Worm (Caenorhabditis elegans) whole organism, L2 larva: Measurements from ENCODE around the gene ttr-37.
A peak's percentile ranks its signal among the peaks of the same experiment; 100 is the strongest.

Experiments used
- C34F6.9 ChIP-seq: fragments of 150-350 bp; optimal IDR thresholded peaks from 2 replicates; lab custom pipeline; 2014; ENCODE audit warnings: missing biosample characterization, missing genetic modification characterization
- F13H6.1 ChIP-seq: sonication (generic microtip); optimal IDR thresholded peaks from 2 replicates; lab custom pipeline; 2016; ENCODE audit warnings: missing genetic modification characterization, missing compliant biosample characterization
- R02D3.7 ChIP-seq: fragments of 150-350 bp; optimal IDR thresholded peaks from 2 replicates; lab custom pipeline; 2014; ENCODE audit warnings: missing biosample characterization, missing genetic modification characterization
- Y55F3AM.14 ChIP-seq: fragments of 200-800 bp; sonication (Bioruptor generic); optimal IDR thresholded peaks from 2 replicates; lab custom pipeline; 2018; ENCODE audit warnings: mild to moderate bottlenecking, missing genetic modification characterization, missing compliant biosample characterization
- ZK546.5 ChIP-seq: sonication (generic microtip); optimal IDR thresholded peaks from 2 replicates; lab custom pipeline; 2017; ENCODE audit warnings: missing biosample characterization, missing genetic modification characterization
- alr-1 ChIP-seq: fragments of 150-350 bp; optimal IDR thresholded peaks from 2 replicates; lab custom pipeline; 2014; ENCODE audit warnings: missing biosample characterization, missing genetic modification characterization
- aly-2 ChIP-seq: fragments of 150-350 bp; optimal IDR thresholded peaks from 2 replicates; lab custom pipeline; 2014; ENCODE audit warnings: missing biosample characterization, missing genetic modification characterization
- ama-1 ChIP-seq: fragments of 150-350 bp; optimal IDR thresholded peaks from 2 replicates; lab custom pipeline; 2018; ENCODE audit warnings: inconsistent platforms
- blmp-1 ChIP-seq: sonication (generic microtip); optimal IDR thresholded peaks from 2 replicates; lab custom pipeline; 2017; ENCODE audit warnings: missing genetic modification characterization, mild to moderate bottlenecking, missing compliant biosample characterization, antibody characterized with exemption, moderate library complexity; ENCODE audit not compliant: insufficient read depth
- ceh-16 ChIP-seq: fragments of 150-350 bp; optimal IDR thresholded peaks from 2 replicates; lab custom pipeline; 2014; ENCODE audit warnings: missing biosample characterization, missing genetic modification characterization
- ceh-82 ChIP-seq: fragments of 150-350 bp; optimal IDR thresholded peaks from 2 replicates; lab custom pipeline; 2014; ENCODE audit warnings: missing biosample characterization, missing genetic modification characterization
- crh-2 ChIP-seq: sonication (generic microtip); optimal IDR thresholded peaks from 2 replicates; lab custom pipeline; 2017; ENCODE audit warnings: missing biosample characterization, missing genetic modification characterization
- dmd-4 ChIP-seq: sonication (generic microtip); optimal IDR thresholded peaks from 2 replicates; lab custom pipeline; 2017; ENCODE audit warnings: missing biosample characterization, missing genetic modification characterization
- egl-27 ChIP-seq: sonication (generic microtip); optimal IDR thresholded peaks from 3 replicates; lab custom pipeline; 2017; ENCODE audit warnings: missing biosample characterization, missing genetic modification reagents, missing genetic modification characterization
- elt-3 ChIP-seq: sonication (generic microtip); optimal IDR thresholded peaks from 2 replicates; lab custom pipeline; 2017; ENCODE audit warnings: missing biosample characterization, missing genetic modification characterization
- fos-1 ChIP-seq: fragments of 150-350 bp; optimal IDR thresholded peaks from 2 replicates; lab custom pipeline; 2014; ENCODE audit warnings: missing biosample characterization, missing genetic modification characterization
- gmeb-1 ChIP-seq: fragments of 150-350 bp; optimal IDR thresholded peaks from 2 replicates; lab custom pipeline; 2014; ENCODE audit warnings: missing biosample characterization, missing genetic modification characterization
- lin-11 ChIP-seq: fragments of 150-350 bp; sonication (generic microtip); optimal IDR thresholded peaks from 2 replicates; lab custom pipeline; 2014; ENCODE audit warnings: missing biosample characterization, missing genetic modification characterization, inconsistent platforms, mixed read lengths
- lin-13 ChIP-seq: fragments of 150-350 bp; optimal IDR thresholded peaks from 2 replicates; lab custom pipeline; 2014; ENCODE audit warnings: missing biosample characterization, missing genetic modification reagents, missing genetic modification characterization
- lin-39 ChIP-seq: fragments of 150-350 bp; optimal IDR thresholded peaks from 2 replicates; lab custom pipeline; 2014; ENCODE audit warnings: missing biosample characterization, missing genetic modification reagents, missing genetic modification characterization
- lsy-2 ChIP-seq, 2 experiments: fragments of 150-350 bp in 1 of 2; sonication (generic microtip) in 1 of 2; optimal IDR thresholded peaks; 2 replicates each; lab custom pipeline; 2014 to 2017; ENCODE audit warnings: missing biosample characterization in 2 of 2, missing genetic modification characterization in 2 of 2
- mab-5 ChIP-seq: fragments of 150-350 bp; optimal IDR thresholded peaks from 2 replicates; lab custom pipeline; 2014; ENCODE audit warnings: missing biosample characterization, missing genetic modification characterization
- mbf-1 ChIP-seq: sonication (generic microtip); optimal IDR thresholded peaks from 2 replicates; lab custom pipeline; 2017; ENCODE audit warnings: missing biosample characterization, missing genetic modification characterization
- mdl-1 ChIP-seq, 2 experiments: fragments of 150-350 bp in 1 of 2; sonication (generic microtip) in 1 of 2; optimal IDR thresholded peaks; 2 replicates each; lab custom pipeline; 2017; ENCODE audit warnings: missing biosample characterization in 2 of 2, missing genetic modification characterization in 2 of 2
- nhr-10 ChIP-seq: sonication (generic microtip); optimal IDR thresholded peaks from 2 replicates; lab custom pipeline; 2017; ENCODE audit warnings: missing biosample characterization, missing genetic modification characterization
- nhr-11 ChIP-seq: fragments of 150-350 bp; optimal IDR thresholded peaks from 2 replicates; lab custom pipeline; 2014; ENCODE audit warnings: missing biosample characterization, missing genetic modification characterization
- nhr-12 ChIP-seq: fragments of 150-350 bp; optimal IDR thresholded peaks from 2 replicates; lab custom pipeline; 2014; ENCODE audit warnings: missing biosample characterization, missing genetic modification characterization
- nhr-129 ChIP-seq: fragments of 150-350 bp; optimal IDR thresholded peaks from 2 replicates; lab custom pipeline; 2014; ENCODE audit warnings: missing biosample characterization, missing genetic modification characterization
- nhr-21 ChIP-seq: fragments of 150-350 bp; optimal IDR thresholded peaks from 2 replicates; lab custom pipeline; 2014; ENCODE audit warnings: missing biosample characterization, missing genetic modification characterization
- nhr-23 ChIP-seq: fragments of 150-350 bp; optimal IDR thresholded peaks from 2 replicates; lab custom pipeline; 2014; ENCODE audit warnings: missing biosample characterization, missing genetic modification reagents, missing genetic modification characterization
- nhr-237 ChIP-seq: fragments of 150-350 bp; optimal IDR thresholded peaks from 2 replicates; lab custom pipeline; 2014; ENCODE audit warnings: missing biosample characterization, missing genetic modification characterization
- nhr-25 ChIP-seq: fragments of 150-350 bp; sonication (generic microtip); optimal IDR thresholded peaks from 3 replicates; lab custom pipeline; 2014; ENCODE audit warnings: missing biosample characterization, missing genetic modification characterization
- nhr-6 ChIP-seq: fragments of 150-350 bp; optimal IDR thresholded peaks from 2 replicates; lab custom pipeline; 2014; ENCODE audit warnings: missing biosample characterization, missing genetic modification characterization
- nhr-77 ChIP-seq: fragments of 150-350 bp; optimal IDR thresholded peaks from 2 replicates; lab custom pipeline; 2014; ENCODE audit warnings: missing biosample characterization, missing genetic modification characterization
- peb-1 ChIP-seq: fragments of 150-350 bp; optimal IDR thresholded peaks from 2 replicates; lab custom pipeline; 2014; ENCODE audit warnings: missing biosample characterization, missing genetic modification characterization
- sem-4 ChIP-seq: fragments of 150-350 bp; optimal IDR thresholded peaks from 2 replicates; lab custom pipeline; 2014; ENCODE audit warnings: missing biosample characterization, missing genetic modification reagents, missing genetic modification characterization
- skn-1 ChIP-seq: sonication (generic microtip); optimal IDR thresholded peaks from 2 replicates; lab custom pipeline; 2017; ENCODE audit warnings: missing biosample characterization, missing genetic modification characterization
- sma-3 ChIP-seq: sonication (generic microtip); optimal IDR thresholded peaks from 2 replicates; lab custom pipeline; 2016; ENCODE audit warnings: missing genetic modification reagents, missing genetic modification characterization, missing compliant biosample characterization
- sma-9 ChIP-seq, 2 experiments: fragments of 150-350 bp in 1 of 2; sonication (generic microtip) in 1 of 2; optimal IDR thresholded peaks; 2 replicates each; lab custom pipeline; 2014 to 2016; ENCODE audit warnings: missing genetic modification characterization in 2 of 2, mild to moderate bottlenecking in 1 of 2, missing biosample characterization in 1 of 2, missing compliant biosample characterization in 1 of 2, missing genetic modification reagents in 1 of 2, moderate library complexity in 1 of 2
- unc-39 ChIP-seq: fragments of 150-350 bp; optimal IDR thresholded peaks from 2 replicates; lab custom pipeline; 2014; ENCODE audit warnings: missing biosample characterization, missing genetic modification characterization
- unc-55 ChIP-seq: fragments of 150-350 bp; sonication (generic microtip); optimal IDR thresholded peaks from 3 replicates; lab custom pipeline; 2014; ENCODE audit warnings: missing biosample characterization, missing genetic modification reagents, missing genetic modification characterization
- unc-62 ChIP-seq: fragments of 150-350 bp; optimal IDR thresholded peaks from 2 replicates; lab custom pipeline; 2014; ENCODE audit warnings: missing biosample characterization, missing genetic modification reagents, missing genetic modification characterization
- ztf-1 ChIP-seq: fragments of 200-800 bp; sonication (Bioruptor generic); conservative IDR thresholded peaks from 2 replicates; pipeline ENCODE4 v1.3.6; 2022; ENCODE audit warnings: missing genetic modification characterization, missing compliant biosample characterization
- ztf-11 ChIP-seq: sonication (generic microtip); optimal IDR thresholded peaks from 2 replicates; lab custom pipeline; 2017; ENCODE audit warnings: missing biosample characterization, missing genetic modification characterization
- ztf-4 ChIP-seq: fragments of 150-350 bp; optimal IDR thresholded peaks from 2 replicates; lab custom pipeline; 2014; ENCODE audit warnings: missing biosample characterization, missing genetic modification characterization

The ttr-37 gene

ce11 chrX:1337834-1338233 is 859 bp upstream of the ttr-37 start:
- TF ChIP-seq lsy-2 (tag; optimal IDR thresholded peaks at IDR 0.05; lab: Kevin White, UChicago): no peak
- TF ChIP-seq nhr-6: no peak
- no peak for TF ChIP-seq ceh-16
- TF ChIP-seq unc-62: no peak

ce11 chrX:1329847-1330246 is 7.1 kb downstream of the ttr-37 start, which contains the start of gene F21E9.2:
F21E9.2 (minus strand) TSS chrX:1329947.
- TF ChIP-seq ztf-11 (tag; lab: Kevin White, UChicago) (no peak), nhr-11 (tag; lab: Kevin White, UChicago) (no peak), sem-4 (no peak), lsy-2 (tag; optimal IDR thresholded peaks at IDR 0.05; lab: Kevin White, UChicago) (no peak), Y55F3AM.14 (GFP tag; lab: Kevin White, UChicago) (no peak), egl-27 (tag; lab: Kevin White, UChicago) (no peak), nhr-25 (tag; lab: Kevin White, UChicago) (no peak), sma-9 (GFP tag; optimal IDR thresholded peaks at IDR 0.05; lab: Kevin White, UChicago) (no peak), sma-9 (tag; optimal IDR thresholded peaks at IDR 0.05; lab: Kevin White, UChicago) (no peak)

- no peak for TF ChIP-seq elt-3 (tag; lab: Kevin White, UChicago)
- no peak for TF ChIP-seq nhr-77 (tag; lab: Kevin White, UChicago)
- no peak for TF ChIP-seq alr-1 (tag; lab: Kevin White, UChicago)
- TF ChIP-seq mdl-1 (tag; optimal IDR thresholded peaks at IDR 0.05; lab: Kevin White, UChicago): no peak
- TF ChIP-seq gmeb-1 (tag; lab: Kevin White, UChicago): no peak
- TF ChIP-seq ama-1: no peak
- TF ChIP-seq R02D3.7 (tag; lab: Kevin White, UChicago): no peak
- TF ChIP-seq ztf-11 (tag; lab: Kevin White, UChicago): no peak
- no peak for TF ChIP-seq sma-9 (GFP tag; optimal IDR thresholded peaks at IDR 0.05; lab: Kevin White, UChicago)
- TF ChIP-seq sma-9 (tag; optimal IDR thresholded peaks at IDR 0.05; lab: Kevin White, UChicago): no peak
- TF ChIP-seq ceh-16: no peak
- TF ChIP-seq nhr-6: no peak
- no peak for TF ChIP-seq skn-1 (tag; lab: Kevin White, UChicago)
- TF ChIP-seq, all 48 proteins: peak for 0
Measured at ce11 chrX:1327201-1327600, 9.8 kb downstream of the ttr-37 start.

DNA sequence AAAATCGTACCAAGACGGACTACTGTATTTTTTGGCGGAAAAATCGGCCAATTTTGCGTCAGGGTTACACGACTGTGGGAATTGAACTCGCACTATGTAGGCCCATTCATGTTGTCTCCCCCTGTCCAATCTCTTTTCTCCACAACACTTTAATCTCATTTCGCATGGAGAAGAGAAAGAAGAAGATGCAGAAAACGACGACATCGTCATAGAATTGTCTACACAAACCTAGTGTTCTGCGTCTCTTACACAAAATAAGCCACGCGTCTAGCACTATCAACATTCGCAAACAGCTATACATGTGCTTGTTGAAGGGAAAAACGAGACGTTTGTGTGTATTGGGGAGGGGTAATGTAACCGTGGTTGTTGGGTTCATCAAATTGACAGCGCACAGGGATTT is 14.0 kb downstream of the ttr-37 start:
- TF ChIP-seq alr-1 (tag; lab: Kevin White, UChicago) (no peak), fos-1 (tag; lab: Kevin White, UChicago) (peak; percentile 79), ztf-11 (tag; lab: Kevin White, UChicago) (no peak), F13H6.1 (tag; lab: Kevin White, UChicago) (peak; percentile 58), ceh-82 (tag; lab: Kevin White, UChicago) (peak; percentile 55), skn-1 (tag; lab: Kevin White, UChicago) (no peak), blmp-1 (tag; lab: Kevin White, UChicago) (peak; percentile 46), egl-27 (tag; lab: Kevin White, UChicago) (peak; percentile 67), ztf-1 (GFP tag; lab: Robert Waterston, UW) (no peak), dmd-4 (tag; lab: Kevin White, UChicago) (no peak), aly-2 (no peak), nhr-6 (peak; percentile 91), gmeb-1 (tag; lab: Kevin White, UChicago) (peak; percentile 77), sma-9 (GFP tag; optimal IDR thresholded peaks at IDR 0.05; lab: Kevin White, UChicago) (peak; percentile 22), sma-9 (tag; optimal IDR thresholded peaks at IDR 0.05; lab: Kevin White, UChicago) (no peak), mbf-1 (tag; lab: Kevin White, UChicago) (no peak), nhr-21 (tag; lab: Kevin White, UChicago) (peak; percentile 88), sma-3 (GFP tag; lab: Kevin White, UChicago) (peak; percentile 85), sem-4 (peak; percentile 72), nhr-237 (tag; lab: Kevin White, UChicago) (peak; percentile 16), ztf-4 (tag; lab: Kevin White, UChicago) (peak; percentile 29), lin-11 (tag; lab: Kevin White, UChicago) (peak; percentile 83), peb-1 (tag; lab: Kevin White, UChicago) (no peak), unc-39 (tag; lab: Kevin White, UChicago) (no peak), R02D3.7 (tag; lab: Kevin White, UChicago) (peak; percentile 17), elt-3 (tag; lab: Kevin White, UChicago) (no peak), C34F6.9 (tag; lab: Kevin White, UChicago) (peak; percentile 68), Y55F3AM.14 (GFP tag; lab: Kevin White, UChicago) (no peak), unc-55 (GFP tag; lab: Kevin White, UChicago) (peak; percentile 99), nhr-129 (peak; percentile 98), nhr-25 (tag; lab: Kevin White, UChicago) (peak; percentile 82), crh-2 (peak; percentile 93), nhr-23 (tag; lab: Kevin White, UChicago) (no peak), ceh-16 (peak; percentile 54), mab-5 (tag; lab: Kevin White, UChicago) (peak; percentile 78), nhr-77 (tag; lab: Kevin White, UChicago) (peak; percentile 78), lin-13 (GFP tag; lab: Kevin White, UChicago) (peak; percentile 75), lin-39 (peak; percentile 41), ZK546.5 (tag; lab: Kevin White, UChicago) (no peak), nhr-12 (no peak), nhr-10 (tag; lab: Kevin White, UChicago) (no peak), ama-1 (no peak)
